Fruit fly (Drosophila melanogaster): ENCODE measurements around the gene Ac78C.

dm6 chr3L:21219160-21219559, 47.4 kb upstream of the Ac78C start:
- TF ChIP-seq CG8478 (optimal IDR thresholded peaks at IDR 0.05) (no peak), CTCF (optimal IDR thresholded peaks at IDR 0.05) (no peak)

All from S2 (cell line).